Worm (Caenorhabditis elegans): ENCODE data around the gene lurp-3.
A peak's percentile ranks its signal among the peaks of the same experiment; 100 is the strongest.

The lurp-3 gene

DNA sequence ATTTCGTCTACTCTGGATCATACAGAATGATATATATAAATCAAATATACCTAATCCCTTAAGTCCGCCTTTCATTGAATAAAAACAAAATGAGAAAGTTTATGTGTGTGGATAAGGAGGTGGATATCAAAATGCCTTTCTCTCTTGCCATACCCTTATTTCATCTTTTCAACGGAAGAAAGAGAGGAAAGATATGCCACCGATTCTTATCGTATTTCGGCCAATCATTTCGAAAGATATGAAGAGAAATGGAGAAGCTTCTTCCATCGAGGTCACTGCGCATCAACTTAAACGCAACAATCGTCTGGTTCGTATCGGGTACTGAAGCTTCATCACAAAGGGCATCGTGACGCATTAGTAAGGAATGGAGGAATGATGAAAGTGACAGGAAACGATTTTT is 42.2 kb upstream of the lurp-3 start:
- TF ChIP-seq unc-42 (tag; optimal IDR thresholded peaks at IDR 0.05) = no peak
- no peak for TF ChIP-seq ceh-19 (GFP tag; optimal IDR thresholded peaks at IDR 0.05)
- no peak for TF ChIP-seq madf-2 (tag; optimal IDR thresholded peaks at IDR 0.05)
- TF ChIP-seq ceh-9 (tag; optimal IDR thresholded peaks at IDR 0.05) = no peak
- TF ChIP-seq K09A11.1 (tag; optimal IDR thresholded peaks at IDR 0.05; ENCODE audit: insufficient read depth) = no peak
- no peak for TF ChIP-seq pat-9 (tag; optimal IDR thresholded peaks at IDR 0.05)
- no peak for TF ChIP-seq che-1 (tag; optimal IDR thresholded peaks at IDR 0.05)
- no peak for TF ChIP-seq ceh-45 (GFP tag; IDR thresholded peaks at IDR 0.05)
- no peak for TF ChIP-seq F13H6.1 (tag; optimal IDR thresholded peaks at IDR 0.05)
- no peak for TF ChIP-seq zip-5 (tag; optimal IDR thresholded peaks at IDR 0.05)
- no peak for TF ChIP-seq lin-11 (tag; optimal IDR thresholded peaks at IDR 0.05)

DNA sequence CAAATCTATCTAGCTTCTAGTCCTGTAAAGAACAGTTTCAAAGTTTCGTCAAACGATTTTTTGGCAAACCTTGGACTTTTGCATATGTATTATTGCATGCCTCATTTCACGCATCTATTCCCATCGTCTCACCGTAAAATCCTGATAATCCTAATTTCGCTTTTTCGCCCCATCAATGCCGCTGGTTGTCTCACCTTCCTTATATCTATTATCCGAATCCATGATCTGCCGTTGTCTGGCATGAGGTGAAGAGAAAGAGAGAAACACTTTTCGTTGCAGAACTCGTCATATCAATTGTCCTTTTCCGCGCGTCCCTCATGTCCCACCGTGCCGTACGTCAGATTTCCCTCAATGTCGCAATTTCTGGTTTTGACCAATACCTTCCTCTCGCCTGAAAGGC is 41.0 kb upstream of the lurp-3 start, which contains the start of gene cut-2:
Gene cut-2, plus strand, starts transcription at position 365 of the 400 bp plus-strand sequence.
- TF ChIP-seq ama-1 (optimal IDR thresholded peaks at IDR 0.05) = no peak
- TF ChIP-seq ttx-3 (tag; optimal IDR thresholded peaks at IDR 0.05) = no peak
- TF ChIP-seq rnt-1 (tag; optimal IDR thresholded peaks at IDR 0.05) = peak; percentile 31
- no peak for TF ChIP-seq nhr-232 (tag; optimal IDR thresholded peaks at IDR 0.05)
- TF ChIP-seq K02D7.2 (tag; optimal IDR thresholded peaks at IDR 0.05) = no peak
- TF ChIP-seq gmeb-2 (tag; optimal IDR thresholded peaks at IDR 0.05) = no peak

- TF ChIP-seq nhr-232 (tag; optimal IDR thresholded peaks at IDR 0.05) (peak; percentile 21), che-1 (tag; optimal IDR thresholded peaks at IDR 0.05) (peak; percentile 35), sdc-2 (tag; optimal IDR thresholded peaks at IDR 0.05) (peak; percentile 12), fkh-6 (tag; optimal IDR thresholded peaks at IDR 0.05) (peak; percentile 26), T23F11.4 (GFP tag; optimal IDR thresholded peaks at IDR 0.05) (peak; percentile 73), fax-1 (tag; optimal IDR thresholded peaks at IDR 0.05) (no peak), dmd-4 (tag; optimal IDR thresholded peaks at IDR 0.05; ENCODE audit: borderline replicate concordance) (no peak), K02D7.2 (tag; optimal IDR thresholded peaks at IDR 0.05) (peak; percentile 59)
Observed at ce11 chrV:13415462-13415861, 40.1 kb upstream of the lurp-3 start.

- TF ChIP-seq npax-4 (tag; optimal IDR thresholded peaks at IDR 0.05) = no peak
- TF ChIP-seq ceh-14 (tag; optimal IDR thresholded peaks at IDR 0.05) = no peak
- no peak for TF ChIP-seq hlh-15 (tag; optimal IDR thresholded peaks at IDR 0.05)
- no peak for TF ChIP-seq ceh-19 (GFP tag; optimal IDR thresholded peaks at IDR 0.05)
Observed at ce11 chrV:13416076-13416475, 39.5 kb upstream of the lurp-3 start.

DNA sequence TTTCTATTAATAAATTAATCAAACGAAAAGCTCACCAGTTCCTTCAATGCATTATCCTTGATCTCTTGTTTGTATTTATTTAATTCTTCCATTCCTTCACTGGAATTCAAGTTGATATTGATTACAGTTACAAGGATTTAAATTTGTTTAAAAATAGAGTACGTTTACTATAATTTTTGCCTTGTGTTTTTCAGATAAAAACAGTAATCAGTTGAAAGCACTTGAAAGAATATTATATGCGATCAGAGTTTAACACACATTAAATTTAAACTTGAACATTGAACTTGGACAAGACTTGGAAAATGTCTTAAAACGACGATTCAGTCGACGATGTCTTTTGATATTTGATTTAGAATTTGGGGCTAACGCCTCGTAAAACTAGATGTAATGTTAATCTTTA is 38.0 kb upstream of the lurp-3 start, which contains the start of gene F53F1.6:
Gene F53F1.6, minus strand, starts transcription at position 101 of the 400 bp plus-strand sequence.
- TF ChIP-seq hlh-8 (tag; optimal IDR thresholded peaks at IDR 0.05) (no peak), K02D7.2 (tag; optimal IDR thresholded peaks at IDR 0.05) (no peak), ceh-14 (tag; optimal IDR thresholded peaks at IDR 0.05) (no peak), pag-3 (tag; optimal IDR thresholded peaks at IDR 0.05; ENCODE audit: borderline replicate concordance) (no peak), Y22D7AL.16 (tag; optimal IDR thresholded peaks at IDR 0.05) (no peak), K09A11.1 (tag; optimal IDR thresholded peaks at IDR 0.05; ENCODE audit: insufficient read depth) (no peak), ceh-24 (tag; optimal IDR thresholded peaks at IDR 0.05) (no peak), ceh-48 (tag; optimal IDR thresholded peaks at IDR 0.05) (no peak), ceh-9 (tag; optimal IDR thresholded peaks at IDR 0.05) (no peak), C38D4.7 (GFP tag; optimal IDR thresholded peaks at IDR 0.05) (no peak), ref-2 (tag; optimal IDR thresholded peaks at IDR 0.05) (no peak), ceh-45 (GFP tag; IDR thresholded peaks at IDR 0.05) (no peak), madf-2 (tag; optimal IDR thresholded peaks at IDR 0.05) (no peak), fkh-10 (GFP tag; optimal IDR thresholded peaks at IDR 0.05) (no peak), fkh-6 (tag; optimal IDR thresholded peaks at IDR 0.05) (no peak), nhr-232 (tag; optimal IDR thresholded peaks at IDR 0.05) (no peak), C08G9.2 (tag; optimal IDR thresholded peaks at IDR 0.05) (no peak), pros-1 (tag; optimal IDR thresholded peaks at IDR 0.05) (no peak)
